Worm (Caenorhabditis elegans) whole organism, midembryonic: ENCODE data around the gene F47E1.20.

Experiments
- T22C8.4 ChIP-seq: fragments of 200-800 bp; sonication (Bioruptor generic); IDR thresholded peaks from 2 replicates; pipeline ENCODE4 v1.3.6; 2022; ENCODE audit warnings: missing genetic modification characterization, missing compliant biosample characterization
- cog-1 ChIP-seq: sonication (generic microtip); optimal IDR thresholded peaks from 2 replicates; lab custom pipeline; 2016; ENCODE audit warnings: missing genetic modification characterization, missing compliant biosample characterization
- flt-1 ChIP-seq: fragments of 200-800 bp; sonication (Bioruptor generic); IDR thresholded peaks from 2 replicates; pipeline ENCODE4 v1.3.6; 2022; ENCODE audit warnings: missing genetic modification characterization, missing compliant biosample characterization
- klf-2 ChIP-seq: fragments of 200-800 bp; sonication (Bioruptor generic); conservative IDR thresholded peaks from 2 replicates; pipeline ENCODE4 v1.3.6; 2022; ENCODE audit warnings: missing genetic modification reagents, missing genetic modification characterization, missing compliant biosample characterization
- med-1 ChIP-seq: sonication (generic microtip); optimal IDR thresholded peaks from 2 replicates; lab custom pipeline; 2017; ENCODE audit warnings: missing genetic modification characterization, mild to moderate bottlenecking, missing compliant biosample characterization, antibody characterized with exemption, missing genetic modification reagents; ENCODE audit not compliant: insufficient read depth
- ref-1 ChIP-seq: fragments of 200-800 bp; sonication (Bioruptor generic); conservative IDR thresholded peaks from 2 replicates; pipeline ENCODE4 v1.3.6; 2022; ENCODE audit warnings: missing genetic modification reagents, missing genetic modification characterization, missing compliant biosample characterization
- tab-1 ChIP-seq: fragments of 200-800 bp; sonication (Bioruptor generic); IDR thresholded peaks from 2 replicates; pipeline ENCODE4 v1.3.6; 2022; ENCODE audit warnings: missing genetic modification characterization, missing compliant biosample characterization
- ztf-23 ChIP-seq: fragments of 200-800 bp; sonication (Bioruptor generic); IDR thresholded peaks from 2 replicates; pipeline ENCODE4 v1.3.6; 2022; ENCODE audit warnings: missing genetic modification reagents, missing genetic modification characterization, missing compliant biosample characterization
- ztf-29 ChIP-seq: fragments of 200-800 bp; sonication (Bioruptor generic); IDR thresholded peaks from 2 replicates; pipeline ENCODE4 v1.3.6; 2022; ENCODE audit warnings: missing genetic modification reagents, missing genetic modification characterization, missing compliant biosample characterization

Gene F47E1.20

ce11 chrX:9104399-9104798, 55.6 kb downstream of the F47E1.20 start:
- TF ChIP-seq flt-1 (GFP tag; lab: Robert Waterston, UW) (no peak), ref-1 (GFP tag; lab: Robert Waterston, UW) (no peak), ztf-23 (no peak), cog-1 (no peak), med-1 (GFP tag; lab: Kevin White, UChicago) (no peak), ztf-29 (GFP tag; lab: Robert Waterston, UW) (no peak), tab-1 (GFP tag; lab: Robert Waterston, UW) (no peak), T22C8.4 (GFP tag; lab: Robert Waterston, UW) (no peak), klf-2 (GFP tag; lab: Robert Waterston, UW) (no peak)
